Fruit fly (Drosophila melanogaster) whole organism, embryonic: ENCODE data around the gene CG3408.

Experiments used
- CG11247 ChIP-seq: fragments of 200-800 bp; sonication (Bioruptor generic); IDR thresholded peaks from 2 replicates; pipeline ENCODE4 v1.3.6; 2022; ENCODE audit warnings: missing biosample characterization, missing genetic modification characterization
- CG12236 ChIP-seq: fragments of 200-800 bp; sonication (Bioruptor generic); optimal IDR thresholded peaks from 2 replicates; lab custom pipeline; 2016; ENCODE audit warnings: missing biosample characterization, missing genetic modification characterization
- CG12391 ChIP-seq: fragments of 200-800 bp; sonication (Bioruptor generic); optimal IDR thresholded peaks from 3 replicates; lab custom pipeline; 2018; ENCODE audit warnings: missing biosample characterization, mild to moderate bottlenecking, missing genetic modification characterization, moderate library complexity
- CG13296 ChIP-seq: fragments of 200-800 bp; sonication (Bioruptor generic); optimal IDR thresholded peaks from 3 replicates; lab custom pipeline; 2018; ENCODE audit warnings: missing biosample characterization, mild to moderate bottlenecking, missing genetic modification characterization
- CG13775 ChIP-seq: fragments of 200-800 bp; sonication (Bioruptor generic); optimal IDR thresholded peaks from 3 replicates; lab custom pipeline; 2017; ENCODE audit warnings: missing biosample characterization, mild to moderate bottlenecking, missing genetic modification characterization
- CG14667 ChIP-seq: fragments of 200-800 bp; sonication (Bioruptor generic); IDR thresholded peaks from 2 replicates; pipeline ENCODE4 v1.3.6; 2022; ENCODE audit warnings: missing biosample characterization, missing genetic modification characterization
- CG15696 ChIP-seq: fragments of 200-800 bp; sonication (Bioruptor generic); optimal IDR thresholded peaks from 2 replicates; lab custom pipeline; 2019; ENCODE audit warnings: missing biosample characterization, mild to moderate bottlenecking, missing genetic modification characterization, moderate library complexity
- CG16779 ChIP-seq: fragments of 200-800 bp; sonication (Bioruptor generic); IDR thresholded peaks from 2 replicates; pipeline ENCODE4 v1.3.6; 2022; ENCODE audit warnings: missing biosample characterization, missing genetic modification characterization
- CG17328 ChIP-seq: fragments of 200-800 bp; sonication (Bioruptor generic); IDR thresholded peaks from 2 replicates; pipeline ENCODE4 v1.3.6; 2022; ENCODE audit warnings: missing biosample characterization, missing genetic modification characterization
- CG2129 ChIP-seq: fragments of 200-800 bp; sonication (Bioruptor generic); IDR thresholded peaks from 2 replicates; pipeline ENCODE4 v1.3.6; 2022; ENCODE audit warnings: missing biosample characterization, missing genetic modification characterization; ENCODE audit not compliant: partially characterized antibody
- CG32767 ChIP-seq: fragments of 200-800 bp; sonication (Bioruptor generic); IDR thresholded peaks from 2 replicates; pipeline ENCODE4 v1.3.6; 2022; ENCODE audit warnings: missing biosample characterization, missing genetic modification characterization
- CG3281 ChIP-seq: fragments of 200-800 bp; sonication (Bioruptor generic); optimal IDR thresholded peaks from 3 replicates; lab custom pipeline; 2017; ENCODE audit warnings: missing biosample characterization, mild to moderate bottlenecking, missing genetic modification characterization
- CG3726 ChIP-seq: fragments of 200-800 bp; sonication (Bioruptor generic); IDR thresholded peaks from 3 replicates; pipeline ENCODE4, ENCODE4 v1.3.6; 2022; ENCODE audit warnings: missing biosample characterization, missing genetic modification characterization
- CG3838 ChIP-seq: fragments of 200-800 bp; sonication (Bioruptor generic); optimal IDR thresholded peaks from 3 replicates; lab custom pipeline; 2016; ENCODE audit warnings: missing biosample characterization, missing genetic modification characterization
- CG4854 ChIP-seq: fragments of 200-800 bp; sonication (Bioruptor generic); optimal IDR thresholded peaks from 2 replicates; lab custom pipeline; 2016; ENCODE audit warnings: missing biosample characterization, missing genetic modification characterization, inconsistent platforms
- CG6683 ChIP-seq: fragments of 200-800 bp; sonication (Bioruptor generic); optimal IDR thresholded peaks from 2 replicates; lab custom pipeline; 2017; ENCODE audit warnings: missing biosample characterization, mild to moderate bottlenecking, missing genetic modification characterization, missing genetic modification reagents
- CG7556 ChIP-seq: fragments of 200-800 bp; sonication (Bioruptor generic); optimal IDR thresholded peaks from 2 replicates; lab custom pipeline; 2017; ENCODE audit warnings: missing biosample characterization, mild to moderate bottlenecking, missing genetic modification characterization
- CG9609 ChIP-seq: fragments of 200-800 bp; sonication (Bioruptor generic); optimal IDR thresholded peaks from 3 replicates; lab custom pipeline; 2016; ENCODE audit warnings: missing biosample characterization, missing genetic modification characterization
- D19B ChIP-seq: fragments of 200-800 bp; sonication (Bioruptor generic); optimal IDR thresholded peaks from 2 replicates; lab custom pipeline; 2017; ENCODE audit warnings: missing biosample characterization, mild to moderate bottlenecking, missing genetic modification characterization
- Deaf1 ChIP-seq: fragments of 200-800 bp; optimal IDR thresholded peaks from 3 replicates; lab custom pipeline; 2019; ENCODE audit warnings: missing biosample characterization, mild to moderate bottlenecking, missing genetic modification characterization, moderate library complexity
- Hand ChIP-seq: fragments of 200-800 bp; sonication (Bioruptor generic); optimal IDR thresholded peaks from 2 replicates; lab custom pipeline; 2017; ENCODE audit warnings: mild to moderate bottlenecking, missing biosample characterization, missing genetic modification reagents, missing genetic modification characterization
- Meics ChIP-seq: fragments of 200-800 bp; sonication (Bioruptor generic); optimal IDR thresholded peaks from 2 replicates; lab custom pipeline; 2017; ENCODE audit warnings: missing biosample characterization, mild to moderate bottlenecking, missing genetic modification characterization
- Neu2 ChIP-seq: fragments of 200-800 bp; sonication (Bioruptor generic); optimal IDR thresholded peaks from 3 replicates; lab custom pipeline; 2016; ENCODE audit warnings: missing biosample characterization, missing genetic modification characterization, borderline replicate concordance
- Opbp ChIP-seq: fragments of 200-800 bp; sonication (Bioruptor generic); IDR thresholded peaks from 3 replicates; pipeline ENCODE4 v1.3.6; 2022; ENCODE audit warnings: missing biosample characterization, missing genetic modification characterization; ENCODE audit not compliant: partially characterized antibody
- Scr ChIP-seq: fragments of 200-800 bp; sonication (Bioruptor generic); IDR thresholded peaks from 2 replicates; pipeline ENCODE4 v1.3.6; 2022; ENCODE audit warnings: missing biosample characterization, missing genetic modification characterization; ENCODE audit not compliant: partially characterized antibody
- Sox100B ChIP-seq: fragments of 200-800 bp; sonication (Bioruptor generic); optimal IDR thresholded peaks from 3 replicates; lab custom pipeline; 2018; ENCODE audit warnings: missing biosample characterization, mild to moderate bottlenecking, missing genetic modification characterization
- TFAM ChIP-seq: fragments of 200-800 bp; sonication (Bioruptor generic); optimal IDR thresholded peaks from 2 replicates; lab custom pipeline; 2017; ENCODE audit warnings: missing biosample characterization, missing genetic modification characterization, inconsistent platforms
- Xrp1 ChIP-seq: fragments of 200-800 bp; sonication (Bioruptor generic); IDR thresholded peaks from 2 replicates; pipeline ENCODE4 v1.3.6; 2022; ENCODE audit warnings: missing biosample characterization, missing genetic modification characterization
- bigmax ChIP-seq: fragments of 200-800 bp; sonication (Bioruptor generic); optimal IDR thresholded peaks from 2 replicates; lab custom pipeline; 2018; ENCODE audit warnings: missing biosample characterization, mild to moderate bottlenecking, missing genetic modification characterization
- chinmo ChIP-seq: fragments of 200-800 bp; sonication (Bioruptor generic); IDR thresholded peaks from 4 replicates; pipeline ENCODE4 v1.3.6; 2022; ENCODE audit warnings: missing biosample characterization, missing genetic modification characterization; ENCODE audit not compliant: partially characterized antibody
- dpn ChIP-seq, 2 experiments: fragments of 200-800 bp; sonication (Bioruptor generic); optimal IDR thresholded peaks; 3 replicates each; lab custom pipeline; 2016; ENCODE audit warnings: missing biosample characterization in 2 of 2, missing genetic modification characterization in 2 of 2
- ems ChIP-seq: fragments of 200-800 bp; sonication (Bioruptor generic); optimal IDR thresholded peaks from 3 replicates; lab custom pipeline; 2016; ENCODE audit warnings: missing biosample characterization, missing genetic modification characterization
- en ChIP-seq: fragments of 200-800 bp; sonication (Bioruptor generic); optimal IDR thresholded peaks from 2 replicates; lab custom pipeline; 2016; ENCODE audit warnings: missing biosample characterization, missing genetic modification characterization
- ftz-f1 ChIP-seq: fragments of 200-800 bp; sonication (Bioruptor generic); optimal IDR thresholded peaks from 2 replicates; lab custom pipeline; 2016; ENCODE audit warnings: missing biosample characterization, missing genetic modification characterization
- gfzf ChIP-seq: fragments of 200-800 bp; sonication (Bioruptor generic); optimal IDR thresholded peaks from 2 replicates; lab custom pipeline; 2016; ENCODE audit warnings: missing biosample characterization, mild to moderate bottlenecking, missing genetic modification characterization, moderate library complexity
- gsb ChIP-seq: fragments of 200-800 bp; sonication (Bioruptor generic); IDR thresholded peaks from 2 replicates; pipeline ENCODE4 v1.3.6; 2022; ENCODE audit warnings: missing biosample characterization, missing genetic modification characterization
- gsb-n ChIP-seq: fragments of 200-800 bp; sonication (Bioruptor generic); optimal IDR thresholded peaks from 3 replicates; lab custom pipeline; 2018; ENCODE audit warnings: missing biosample characterization, mild to moderate bottlenecking, missing genetic modification characterization
- lbe ChIP-seq: fragments of 200-800 bp; sonication (Bioruptor generic); optimal IDR thresholded peaks from 2 replicates; lab custom pipeline; 2016; ENCODE audit warnings: missing biosample characterization, mild to moderate bottlenecking, missing genetic modification characterization
- lilli ChIP-seq: fragments of 200-800 bp; sonication (Bioruptor generic); optimal IDR thresholded peaks from 3 replicates; lab custom pipeline; 2016; ENCODE audit warnings: missing biosample characterization, missing genetic modification characterization
- lmd ChIP-seq: fragments of 200-800 bp; sonication (Bioruptor generic); IDR thresholded peaks from 2 replicates; pipeline ENCODE4 v1.3.6; 2022; ENCODE audit warnings: missing biosample characterization, missing genetic modification characterization
- nau ChIP-seq: fragments of 200-800 bp; sonication (Bioruptor generic); optimal IDR thresholded peaks from 3 replicates; lab custom pipeline; 2017; ENCODE audit warnings: missing biosample characterization, mild to moderate bottlenecking, missing genetic modification characterization, missing genetic modification reagents
- pan ChIP-seq, 4 experiments: fragments of >200 bp in 3 of 4; fragments of 200-800 bp in 1 of 4; sonication (Bioruptor generic) in 1 of 4; optimal IDR thresholded peaks in 3 of 4; IDR thresholded peaks in 1 of 4; 2 replicates each; pipeline versions ENCODE4 v1.3.6 to Lab custom; 2017 to 2022; ENCODE audit warnings: missing biosample characterization in 2 of 4, missing genetic modification characterization in 2 of 4, mixed read lengths in 1 of 4
- pnt ChIP-seq: fragments of 200-800 bp; sonication (Bioruptor generic); optimal IDR thresholded peaks from 3 replicates; lab custom pipeline; 2016; ENCODE audit warnings: missing biosample characterization, missing genetic modification characterization
- shn ChIP-seq: fragments of 200-800 bp; sonication (Bioruptor generic); optimal IDR thresholded peaks from 3 replicates; lab custom pipeline; 2016; ENCODE audit warnings: missing biosample characterization, missing genetic modification characterization
- sug ChIP-seq: fragments of 200-800 bp; optimal IDR thresholded peaks from 2 replicates; lab custom pipeline; 2019; ENCODE audit warnings: missing biosample characterization, mild to moderate bottlenecking, missing genetic modification characterization, moderate library complexity
- tap ChIP-seq: fragments of 200-800 bp; optimal IDR thresholded peaks from 3 replicates; lab custom pipeline; 2019; ENCODE audit warnings: missing biosample characterization, mild to moderate bottlenecking, missing genetic modification characterization, moderate library complexity
- tup ChIP-seq: fragments of 200-800 bp; sonication (Bioruptor generic); optimal IDR thresholded peaks from 2 replicates; lab custom pipeline; 2016; ENCODE audit warnings: missing biosample characterization, mild to moderate bottlenecking, missing genetic modification characterization, moderate library complexity
- twi ChIP-seq: fragments of 200-800 bp; optimal IDR thresholded peaks from 2 replicates; lab custom pipeline; 2019; ENCODE audit warnings: missing biosample characterization, mild to moderate bottlenecking, missing genetic modification characterization, moderate library complexity
- vvl ChIP-seq: fragments of 200-800 bp; sonication (Bioruptor generic); IDR thresholded peaks from 2 replicates; pipeline ENCODE4 v1.3.6; 2022; ENCODE audit warnings: missing biosample characterization, missing genetic modification characterization

Gene CG3408

DNA sequence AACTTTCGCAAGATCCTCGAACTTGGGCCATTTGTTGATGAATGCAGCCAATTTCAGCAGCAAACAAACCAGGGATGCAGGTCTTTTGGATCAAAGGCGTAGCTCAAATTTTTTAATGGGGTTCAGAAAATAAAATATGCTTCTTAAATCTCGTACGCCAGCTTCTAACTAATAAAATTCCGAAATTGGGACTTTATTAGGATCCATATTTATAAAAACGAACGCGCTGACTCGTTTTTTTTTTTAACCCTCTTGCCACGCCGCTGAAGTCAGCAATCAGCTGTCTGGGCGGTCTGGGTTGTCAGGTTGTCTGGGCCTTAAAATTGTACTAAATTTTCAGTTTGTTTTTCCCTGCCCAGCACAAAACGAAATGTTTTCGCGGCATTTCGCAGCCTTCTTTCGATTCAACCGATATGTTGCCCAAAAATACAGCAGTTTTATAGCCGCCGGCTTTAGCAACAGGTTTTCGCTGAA, 51.7 kb downstream of the CG3408 start, which contains the start of gene CG3437 (continued):
- TF ChIP-seq shn (peak; percentile 98), CG11247 (peak; percentile 99), tup (GFP tag; lab: Kevin White, UChicago) (peak; percentile 97), lilli (GFP tag; lab: Kevin White, UChicago) (peak; percentile 99), CG13775 (GFP tag; lab: Kevin White, UChicago) (peak; percentile 98), sug (peak; percentile 97), CG9609 (GFP tag; lab: Kevin White, UChicago) (peak; percentile 98), CG3726 (GFP tag; lab: Robert Waterston, UW) (peak; percentile 99), ftz-f1 (GFP tag; lab: Kevin White, UChicago) (peak; percentile 88), pnt (peak; percentile 99), CG7556 (GFP tag; lab: Kevin White, UChicago) (peak; percentile 98), vvl (peak; percentile 100), CG14667 (GFP tag; lab: Robert Waterston, UW) (peak; percentile 99), lmd (GFP tag; lab: Robert Waterston, UW) (peak; percentile 99), Neu2 (peak; percentile 95), gsb-n (tag; lab: Kevin White, UChicago) (peak; percentile 97), CG17328 (GFP tag; lab: Robert Waterston, UW) (peak; percentile 99), Opbp (peak; percentile 48; the same call in 1 of the 3 replicates), CG16779 (GFP tag; lab: Robert Waterston, UW) (peak; percentile 99), twi (tag; lab: Kevin White, UChicago) (peak; percentile 93), Scr (peak; percentile 29; the same call in 1 of the 2 replicates), CG2129 (0 out of 2 replicates have a peak, but pooled peaks have one; percentile 11), gfzf (GFP tag; lab: Kevin White, UChicago) (peak; percentile 39), ems (GFP tag; lab: Kevin White, UChicago) (peak; percentile 99), CG12391 (tag; lab: Kevin White, UChicago) (peak; percentile 98), CG3838 (GFP tag; lab: Kevin White, UChicago) (peak; percentile 96), D19B (peak; percentile 94), bigmax (peak; percentile 77), Hand (GFP tag; lab: Kevin White, UChicago) (peak; percentile 97), CG6683 (GFP tag; lab: Kevin White, UChicago) (peak; percentile 97), TFAM (GFP tag; lab: Kevin White, UChicago) (peak; percentile 94), chinmo (0 out of 4 replicates have a peak, but pooled peaks have one; percentile 57), tap (peak; percentile 94), CG12236 (peak; percentile 97), CG15696 (tag; lab: Kevin White, UChicago) (peak; percentile 98), Sox100B (GFP tag; lab: Kevin White, UChicago) (peak; percentile 96), lbe (peak; percentile 97), dpn (GFP tag; optimal IDR thresholded peaks at IDR 0.05; lab: Kevin White, UChicago) (peak; percentile 99), pan (optimal IDR thresholded peaks at IDR 0.05; lab: Kevin White, UChicago) (no peak), pan (GFP tag; optimal IDR thresholded peaks at IDR 0.05 in 1 of 2, IDR thresholded peaks at IDR 0.05 in 1 of 2) (peak in 1 of 2 experiments; percentile 99), CG4854 (GFP tag; lab: Kevin White, UChicago) (peak; percentile 98), CG3281 (GFP tag; lab: Kevin White, UChicago) (peak; percentile 99), CG32767 (peak; percentile 98), CG13296 (GFP tag; lab: Kevin White, UChicago) (peak; percentile 99), Deaf1 (tag; lab: Kevin White, UChicago) (peak; percentile 73), Meics (GFP tag; lab: Kevin White, UChicago) (peak; percentile 99), nau (GFP tag; lab: Kevin White, UChicago) (peak; percentile 98), gsb (GFP tag; lab: Robert Waterston, UW) (peak; percentile 99), Xrp1 (GFP tag; lab: Robert Waterston, UW) (peak; percentile 100), en (GFP tag; lab: Kevin White, UChicago) (peak; percentile 98)
